Fruit fly (Drosophila melanogaster): Measurements from ENCODE around the gene CG17959.

CG17959 gene

dm6 chrX:2964678-2965231 is 17.9 kb downstream of the CG17959 start:
- TF ChIP-seq pad (GFP tag; optimal IDR thresholded peaks at IDR 0.05) (no peak), Crg-1 (GFP tag; optimal IDR thresholded peaks at IDR 0.05) (no peak)

- TF ChIP-seq CG33017 (tag; optimal IDR thresholded peaks at IDR 0.05) (no peak), CG5204 (GFP tag; optimal IDR thresholded peaks at IDR 0.05) (no peak), CG14711 (tag; optimal IDR thresholded peaks at IDR 0.05) (no peak), cic (GFP tag; optimal IDR thresholded peaks at IDR 0.05) (no peak), CG7045 (GFP tag; optimal IDR thresholded peaks at IDR 0.05) (no peak), kay (GFP tag; ENCODE audit: borderline replicate concordance) (no peak), cnc (optimal IDR thresholded peaks at IDR 0.05) (no peak), CG12768 (GFP tag; optimal IDR thresholded peaks at IDR 0.05) (no peak), Clk (GFP tag; optimal IDR thresholded peaks at IDR 0.05) (no peak), Crg-1 (GFP tag; optimal IDR thresholded peaks at IDR 0.05) (no peak), tj (GFP tag; optimal IDR thresholded peaks at IDR 0.05) (no peak), ovo (GFP tag; optimal IDR thresholded peaks at IDR 0.05) (no peak), bab1 (GFP tag; optimal IDR thresholded peaks at IDR 0.05) (no peak)
These were observed 22.1 kb downstream of the CG17959 start for dm6 chrX:2969039-2969438.

- TF ChIP-seq ovo (GFP tag; optimal IDR thresholded peaks at IDR 0.05) (no peak), CG11617 (GFP tag; optimal IDR thresholded peaks at IDR 0.05) (no peak), CG5204 (GFP tag; optimal IDR thresholded peaks at IDR 0.05) (no peak), kay (GFP tag; ENCODE audit: borderline replicate concordance) (no peak), CG12768 (GFP tag; optimal IDR thresholded peaks at IDR 0.05) (no peak), cic (GFP tag; optimal IDR thresholded peaks at IDR 0.05) (no peak), CG14711 (tag; optimal IDR thresholded peaks at IDR 0.05) (no peak), Clk (GFP tag; optimal IDR thresholded peaks at IDR 0.05) (no peak), Mnt (GFP tag; optimal IDR thresholded peaks at IDR 0.05) (no peak), pad (GFP tag; optimal IDR thresholded peaks at IDR 0.05) (no peak)
These were observed 26.7 kb downstream of the CG17959 start, which contains the start of gene rst for dm6 chrX:2973593-2973992. TSS of gene rst (minus strand) at chrX:2973834.

- TF ChIP-seq pad (GFP tag; optimal IDR thresholded peaks at IDR 0.05) (no peak), Hr96 (GFP tag; optimal IDR thresholded peaks at IDR 0.05) (no peak), CG33017 (tag; optimal IDR thresholded peaks at IDR 0.05) (no peak), toe (GFP tag; optimal IDR thresholded peaks at IDR 0.05) (no peak), kay (GFP tag; ENCODE audit: borderline replicate concordance) (no peak), tj (GFP tag; optimal IDR thresholded peaks at IDR 0.05) (no peak), cnc (optimal IDR thresholded peaks at IDR 0.05) (no peak), Mnt (GFP tag; optimal IDR thresholded peaks at IDR 0.05) (no peak), bab1 (GFP tag; optimal IDR thresholded peaks at IDR 0.05) (no peak), ovo (GFP tag; optimal IDR thresholded peaks at IDR 0.05) (no peak), Clk (GFP tag; optimal IDR thresholded peaks at IDR 0.05) (no peak), CG14711 (tag; optimal IDR thresholded peaks at IDR 0.05) (no peak), CG11617 (GFP tag; optimal IDR thresholded peaks at IDR 0.05) (no peak), CG5204 (GFP tag; optimal IDR thresholded peaks at IDR 0.05) (no peak), cic (GFP tag; optimal IDR thresholded peaks at IDR 0.05) (no peak), CG7045 (GFP tag; optimal IDR thresholded peaks at IDR 0.05) (no peak), CG1620 (GFP tag; optimal IDR thresholded peaks at IDR 0.05) (no peak), CG12768 (GFP tag; optimal IDR thresholded peaks at IDR 0.05) (no peak), CG7101 (tag; optimal IDR thresholded peaks at IDR 0.05) (no peak), Crg-1 (GFP tag; optimal IDR thresholded peaks at IDR 0.05) (no peak)
These were observed 31.1 kb downstream of the CG17959 start for dm6 chrX:2977857-2978473.

dm6 chrX:2980290-2980689 is 33.4 kb downstream of the CG17959 start:
- TF ChIP-seq tj (GFP tag; optimal IDR thresholded peaks at IDR 0.05), result no peak

- TF ChIP-seq pad (GFP tag; optimal IDR thresholded peaks at IDR 0.05) (no peak), Clk (GFP tag; optimal IDR thresholded peaks at IDR 0.05) (no peak), CG1620 (GFP tag; optimal IDR thresholded peaks at IDR 0.05) (no peak), CG33017 (tag; optimal IDR thresholded peaks at IDR 0.05) (no peak), CG5204 (GFP tag; optimal IDR thresholded peaks at IDR 0.05) (no peak), CG7101 (tag; optimal IDR thresholded peaks at IDR 0.05) (no peak), CG12768 (GFP tag; optimal IDR thresholded peaks at IDR 0.05) (no peak), tj (GFP tag; optimal IDR thresholded peaks at IDR 0.05) (no peak), bab1 (GFP tag; optimal IDR thresholded peaks at IDR 0.05) (no peak), Hr96 (GFP tag; optimal IDR thresholded peaks at IDR 0.05) (no peak), CG14711 (tag; optimal IDR thresholded peaks at IDR 0.05) (no peak), kay (GFP tag; ENCODE audit: borderline replicate concordance) (no peak), ovo (GFP tag; optimal IDR thresholded peaks at IDR 0.05) (no peak), CG7045 (GFP tag; optimal IDR thresholded peaks at IDR 0.05) (no peak), CG11617 (GFP tag; optimal IDR thresholded peaks at IDR 0.05) (no peak), cic (GFP tag; optimal IDR thresholded peaks at IDR 0.05) (no peak), Crg-1 (GFP tag; optimal IDR thresholded peaks at IDR 0.05) (no peak)
These were observed 35.6 kb downstream of the CG17959 start for dm6 chrX:2982441-2982995.
